Worm (Caenorhabditis elegans): Measurements from ENCODE around the gene C50B8.4.

The C50B8.4 gene

ce11 chrV:13571714-13572258 is at the start of gene C50B8.4:
Gene C50B8.4 (plus strand): TSS chrV:13572012.
- TF ChIP-seq C16A3.4 (tag; optimal IDR thresholded peaks at IDR 0.05) = no peak
- peak; percentile 45 for TF ChIP-seq elt-2 (tag; optimal IDR thresholded peaks at IDR 0.05)
- peak in 1 of 2 experiments; percentile 32 for TF ChIP-seq lin-35 (GFP tag; optimal IDR thresholded peaks at IDR 0.05)
- no peak for TF ChIP-seq hpl-2 (GFP tag; optimal IDR thresholded peaks at IDR 0.05)
- TF ChIP-seq ama-1 (optimal IDR thresholded peaks at IDR 0.05) = no peak

- TF ChIP-seq swsn-7 (tag; optimal IDR thresholded peaks at IDR 0.05) = no peak
- no peak for TF ChIP-seq lin-15B (tag; optimal IDR thresholded peaks at IDR 0.05)
- no peak for TF ChIP-seq nhr-28 (tag; optimal IDR thresholded peaks at IDR 0.05)
- no peak for TF ChIP-seq C16A3.4 (tag; optimal IDR thresholded peaks at IDR 0.05)
- TF ChIP-seq unc-30 (tag; optimal IDR thresholded peaks at IDR 0.05) = no peak
- no peak for TF ChIP-seq ets-5 (GFP tag; IDR thresholded peaks at IDR 0.05)
- no peak for TF ChIP-seq ces-1 (GFP tag; optimal IDR thresholded peaks at IDR 0.05)
- TF ChIP-seq lin-39 (tag; optimal IDR thresholded peaks at IDR 0.05) = no peak
- no peak for TF ChIP-seq nhr-20 (tag; optimal IDR thresholded peaks at IDR 0.05)
- TF ChIP-seq dpl-1 (GFP tag; optimal IDR thresholded peaks at IDR 0.05) = no peak
- no peak for TF ChIP-seq nhr-237 (tag; optimal IDR thresholded peaks at IDR 0.05)
- no peak for TF ChIP-seq nhr-47 (tag; optimal IDR thresholded peaks at IDR 0.05)
- TF ChIP-seq pag-3 (tag; optimal IDR thresholded peaks at IDR 0.05; ENCODE audit: borderline replicate concordance, insufficient read depth) = no peak
- TF ChIP-seq vab-15 (tag; optimal IDR thresholded peaks at IDR 0.05) = no peak
- TF ChIP-seq unc-130 (tag; optimal IDR thresholded peaks at IDR 0.05) = no peak
- TF ChIP-seq ceh-88 (GFP tag; IDR thresholded peaks at IDR 0.05) = no peak
- TF ChIP-seq blmp-1 (tag; optimal IDR thresholded peaks at IDR 0.05) = no peak
- TF ChIP-seq ztf-4 (tag; optimal IDR thresholded peaks at IDR 0.05) = no peak
These were observed 48.6 kb upstream of the C50B8.4 start, which contains the start of gene R11G10.3 for ce11 chrV:13523194-13523593. Gene R11G10.3 (plus strand): TSS chrV:13523494.

ce11 chrV:13529165-13529564 is 42.6 kb upstream of the C50B8.4 start:
- TF ChIP-seq F16B12.6 (tag; optimal IDR thresholded peaks at IDR 0.05) (no peak), tbx-2 (tag; optimal IDR thresholded peaks at IDR 0.05) (no peak), fkh-8 (tag; optimal IDR thresholded peaks at IDR 0.05) (no peak), ama-1 (optimal IDR thresholded peaks at IDR 0.05) (peak; percentile 54), C34B4.2 (tag; optimal IDR thresholded peaks at IDR 0.05) (no peak), swsn-7 (tag; optimal IDR thresholded peaks at IDR 0.05) (no peak), lin-35 (GFP tag; optimal IDR thresholded peaks at IDR 0.05) (peak in 1 of 2 experiments; percentile 42), zag-1 (tag; optimal IDR thresholded peaks at IDR 0.05) (no peak), unc-98 (GFP tag; IDR thresholded peaks at IDR 0.05) (no peak), elt-2 (tag; optimal IDR thresholded peaks at IDR 0.05) (peak; percentile 45), nhr-76 (tag; optimal IDR thresholded peaks at IDR 0.05) (no peak), aha-1 (tag; optimal IDR thresholded peaks at IDR 0.05) (no peak), rnt-1 (tag; optimal IDR thresholded peaks at IDR 0.05) (no peak), hlh-4 (tag; optimal IDR thresholded peaks at IDR 0.05) (no peak), nhr-47 (tag; optimal IDR thresholded peaks at IDR 0.05) (no peak), lin-15B (tag; optimal IDR thresholded peaks at IDR 0.05) (no peak), nhr-90 (tag; optimal IDR thresholded peaks at IDR 0.05; ENCODE audit: poor library complexity) (peak; percentile 4), nhr-85 (tag) (no peak), ztf-11 (tag; optimal IDR thresholded peaks at IDR 0.05) (no peak)

- TF ChIP-seq egl-13 (tag; optimal IDR thresholded peaks at IDR 0.05) (no peak), unc-98 (GFP tag; IDR thresholded peaks at IDR 0.05) (no peak), egl-27 (tag; optimal IDR thresholded peaks at IDR 0.05) (no peak), pqm-1 (tag; optimal IDR thresholded peaks at IDR 0.05) (no peak), elt-2 (tag; optimal IDR thresholded peaks at IDR 0.05) (peak; percentile 77), lin-35 (GFP tag; optimal IDR thresholded peaks at IDR 0.05) (peak in 1 of 2 experiments; percentile 5), tlp-1 (tag; optimal IDR thresholded peaks at IDR 0.05) (peak; percentile 34), pax-3 (tag; optimal IDR thresholded peaks at IDR 0.05) (no peak), unc-86 (tag; optimal IDR thresholded peaks at IDR 0.05) (no peak)
These were observed 41.1 kb upstream of the C50B8.4 start, which contains the start of gene ttr-44 for ce11 chrV:13530698-13531097. Gene ttr-44 (minus strand): TSS chrV:13530744.

Data from whole organism, L1 larva.